Worm (Caenorhabditis elegans): Measurements from ENCODE around the gene clc-24.
A peak's percentile ranks its signal among the peaks of the same experiment; 100 is the strongest.

clc-24 gene

DNA sequence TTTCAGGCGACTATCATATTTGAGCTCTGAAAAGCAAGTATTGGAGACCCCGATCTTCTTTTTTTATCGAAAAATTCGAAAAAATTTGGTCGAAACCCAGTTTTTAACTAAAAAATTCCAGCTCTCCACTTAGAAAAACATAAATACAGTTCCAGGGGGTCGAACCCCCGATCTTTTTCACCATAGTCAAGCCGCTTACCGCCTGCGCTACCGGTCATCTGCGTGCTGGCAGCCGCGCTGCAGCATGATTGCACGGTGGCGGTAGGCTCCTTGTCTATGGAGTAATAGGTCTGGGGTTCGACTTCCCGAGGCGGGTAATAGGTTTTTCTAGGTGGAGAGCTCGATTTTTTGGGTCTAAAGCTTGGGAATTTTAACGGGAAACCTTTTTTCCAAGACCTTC, at the start of gene clc-24:
Gene clc-24, plus strand, starts transcription at position 263 of the 400 bp plus-strand sequence.
- TF ChIP-seq unc-62 (GFP tag; optimal IDR thresholded peaks at IDR 0.05) = no peak
- no peak for TF ChIP-seq bed-3 (GFP tag; optimal IDR thresholded peaks at IDR 0.05)
- no peak for TF ChIP-seq ceh-83 (GFP tag; optimal IDR thresholded peaks at IDR 0.05)
- TF ChIP-seq nhr-2 (tag; optimal IDR thresholded peaks at IDR 0.05) = no peak
- TF ChIP-seq elt-3 (tag; optimal IDR thresholded peaks at IDR 0.05) = no peak
- no peak for TF ChIP-seq ces-1 (GFP tag; optimal IDR thresholded peaks at IDR 0.05)

ce11 chrIII:961948-962347, 47.9 kb upstream of the clc-24 start, which contains the start of gene fbxa-51:
fbxa-51 (plus strand) TSS chrIII:962269.
- TF ChIP-seq mls-2 (tag; optimal IDR thresholded peaks at IDR 0.05) = no peak
- TF ChIP-seq unc-120 (tag; optimal IDR thresholded peaks at IDR 0.05; ENCODE audit: poor library complexity, severe bottlenecking) = no peak
- TF ChIP-seq unc-39 (tag; optimal IDR thresholded peaks at IDR 0.05) = no peak
- TF ChIP-seq elt-1 (tag; optimal IDR thresholded peaks at IDR 0.05; ENCODE audit: borderline replicate concordance, insufficient read depth) = no peak
- no peak for TF ChIP-seq cnd-1 (tag; optimal IDR thresholded peaks at IDR 0.05)
- no peak for TF ChIP-seq snpc-4 (tag; optimal IDR thresholded peaks at IDR 0.05)
- TF ChIP-seq elt-3 (tag; optimal IDR thresholded peaks at IDR 0.05) = no peak
- TF ChIP-seq nhr-28 (tag; optimal IDR thresholded peaks at IDR 0.05) = no peak
- no peak for TF ChIP-seq M03D4.4 (tag; optimal IDR thresholded peaks at IDR 0.05)
- TF ChIP-seq flh-1 (GFP tag; optimal IDR thresholded peaks at IDR 0.05) = no peak
- no peak for TF ChIP-seq bed-3 (GFP tag; optimal IDR thresholded peaks at IDR 0.05)
- no peak for TF ChIP-seq ztf-11 (tag; optimal IDR thresholded peaks at IDR 0.05)
- no peak for TF ChIP-seq pha-4 (tag; optimal IDR thresholded peaks at IDR 0.05)
- no peak for TF ChIP-seq nhr-12 (tag; optimal IDR thresholded peaks at IDR 0.05)
- no peak for TF ChIP-seq mep-1 (tag; optimal IDR thresholded peaks at IDR 0.05)
- TF ChIP-seq blmp-1 (tag; optimal IDR thresholded peaks at IDR 0.05) = no peak
- no peak for TF ChIP-seq lsy-2 (tag; optimal IDR thresholded peaks at IDR 0.05)
- TF ChIP-seq drap-1 (GFP tag; optimal IDR thresholded peaks at IDR 0.05) = no peak

ce11 chrIII:964637-965036, 45.2 kb upstream of the clc-24 start:
- TF ChIP-seq nhr-76 (tag; optimal IDR thresholded peaks at IDR 0.05) (no peak), nhr-28 (tag; optimal IDR thresholded peaks at IDR 0.05) (no peak), unc-120 (tag; optimal IDR thresholded peaks at IDR 0.05; ENCODE audit: poor library complexity, severe bottlenecking) (no peak), sem-2 (GFP tag; optimal IDR thresholded peaks at IDR 0.05) (no peak), tbx-8 (GFP tag; optimal IDR thresholded peaks at IDR 0.05) (no peak)

DNA sequence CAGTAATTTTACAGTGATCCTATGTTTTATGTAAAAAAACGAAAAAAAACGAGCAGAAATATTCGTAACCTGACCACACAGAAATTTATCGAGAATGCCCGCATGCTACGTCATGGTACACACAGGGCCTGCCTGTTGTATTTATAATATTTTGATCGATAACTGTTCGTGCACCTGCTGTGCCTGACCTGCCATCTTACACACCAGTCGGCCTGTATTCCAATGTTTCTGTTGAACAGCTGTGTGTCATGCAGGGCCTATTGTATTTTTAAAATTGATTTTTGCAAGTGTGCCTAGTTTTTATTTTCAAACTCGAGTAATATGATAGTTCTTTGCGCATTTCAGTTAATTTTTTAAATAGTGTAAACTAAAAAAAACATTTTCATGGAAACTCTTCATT, 43.6 kb upstream of the clc-24 start:
- no peak for TF ChIP-seq tbx-8 (GFP tag; optimal IDR thresholded peaks at IDR 0.05)
- TF ChIP-seq lin-32 (GFP tag; optimal IDR thresholded peaks at IDR 0.05) = peak; percentile 14
- TF ChIP-seq nhr-2 (tag; optimal IDR thresholded peaks at IDR 0.05) = peak; percentile 90
- TF ChIP-seq ceh-39 (tag; optimal IDR thresholded peaks at IDR 0.05) = no peak

ce11 chrIII:970928-971327, 38.9 kb upstream of the clc-24 start:
- TF ChIP-seq lin-32 (GFP tag; optimal IDR thresholded peaks at IDR 0.05) (no peak), bed-3 (GFP tag; optimal IDR thresholded peaks at IDR 0.05) (no peak), drap-1 (GFP tag; optimal IDR thresholded peaks at IDR 0.05) (no peak), tbx-8 (GFP tag; optimal IDR thresholded peaks at IDR 0.05) (no peak), ceh-43 (GFP tag; optimal IDR thresholded peaks at IDR 0.05) (no peak), lin-13 (tag; optimal IDR thresholded peaks at IDR 0.05) (no peak), pha-4 (tag; optimal IDR thresholded peaks at IDR 0.05) (no peak), sptf-1 (tag; optimal IDR thresholded peaks at IDR 0.05) (no peak), ces-1 (GFP tag; optimal IDR thresholded peaks at IDR 0.05) (no peak), unc-39 (tag; optimal IDR thresholded peaks at IDR 0.05) (no peak), unc-62 (GFP tag; optimal IDR thresholded peaks at IDR 0.05) (no peak), ztf-11 (tag; optimal IDR thresholded peaks at IDR 0.05) (no peak), mls-2 (tag; optimal IDR thresholded peaks at IDR 0.05) (no peak), mab-5 (tag; optimal IDR thresholded peaks at IDR 0.05) (no peak), nhr-76 (tag; optimal IDR thresholded peaks at IDR 0.05) (no peak), nhr-2 (tag; optimal IDR thresholded peaks at IDR 0.05) (no peak), nhr-237 (tag; optimal IDR thresholded peaks at IDR 0.05) (no peak), mep-1 (tag; optimal IDR thresholded peaks at IDR 0.05) (no peak), cnd-1 (tag; optimal IDR thresholded peaks at IDR 0.05) (no peak)

All from whole organism, mixed stage, embryonic.